Worm (Caenorhabditis elegans): ENCODE results near the gene phyh-1.

DNA sequence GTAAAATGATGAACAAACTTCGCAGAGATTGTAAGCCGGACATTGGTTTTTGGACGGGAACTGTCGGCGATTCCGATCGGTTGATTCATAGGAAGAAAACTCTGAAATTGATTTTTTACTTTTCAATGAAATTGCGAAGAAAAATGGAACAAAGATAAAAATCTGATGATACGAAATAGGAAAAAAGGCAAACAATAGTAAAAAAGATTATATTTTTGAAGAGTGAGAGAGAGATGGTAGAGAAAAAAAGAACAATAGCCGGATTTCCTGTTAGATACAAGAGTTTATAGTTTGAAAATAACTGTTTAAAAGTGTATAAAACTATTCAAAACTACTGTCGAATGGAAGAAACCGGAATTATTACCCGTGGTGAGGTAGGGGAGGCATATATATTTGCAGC is 24.9 kb upstream of the phyh-1 start, which contains the start of gene nra-1:
- TF ChIP-seq scrt-1 (GFP tag; IDR thresholded peaks at IDR 0.05) (no peak), ets-7 (tag; optimal IDR thresholded peaks at IDR 0.05) (no peak)
